Fruit fly (Drosophila melanogaster) whole organism, prepupa: ENCODE measurements around the gene Rbf2.

Source experiments
- Blimp-1 ChIP-seq: fragments of 200-800 bp; sonication (Bioruptor generic); optimal IDR thresholded peaks from 3 replicates; lab custom pipeline; 2017; ENCODE audit warnings: missing biosample characterization, missing genetic modification characterization, mild to moderate bottlenecking, moderate library complexity, missing genetic modification reagents
- CG15336 ChIP-seq: fragments of 200-800 bp; sonication (Bioruptor generic); IDR thresholded peaks from 2 replicates; pipeline ENCODE4 v1.3.6; 2022; ENCODE audit warnings: missing biosample characterization, missing genetic modification characterization
- CG1621 ChIP-seq: fragments of 200-800 bp; sonication (Bioruptor generic); optimal IDR thresholded peaks from 3 replicates; lab custom pipeline; 2018; ENCODE audit warnings: missing biosample characterization, mild to moderate bottlenecking, missing genetic modification characterization
- CG7368 ChIP-seq: fragments of 200-800 bp; sonication (Bioruptor generic); optimal IDR thresholded peaks from 3 replicates; lab custom pipeline; 2016; ENCODE audit warnings: missing biosample characterization, missing genetic modification characterization
- Eip78C ChIP-seq: fragments of 200-800 bp; sonication (Bioruptor generic); peaks from one replicate; lab custom pipeline; 2016; ENCODE audit warnings: missing biosample characterization, missing genetic modification characterization
- Hr39 ChIP-seq: fragments of 200-800 bp; sonication (Bioruptor generic); optimal IDR thresholded peaks from 2 replicates; lab custom pipeline; 2016; ENCODE audit warnings: missing biosample characterization, missing genetic modification characterization
- Lpt ChIP-seq: fragments of 200-800 bp; sonication (Bioruptor generic); optimal IDR thresholded peaks from 3 replicates; lab custom pipeline; 2016; ENCODE audit warnings: missing biosample characterization, missing genetic modification characterization
- Sox102F ChIP-seq: fragments of 200-800 bp; sonication (Bioruptor generic); optimal IDR thresholded peaks from 2 replicates; lab custom pipeline; 2016; ENCODE audit warnings: missing biosample characterization, mild to moderate bottlenecking, missing genetic modification characterization
- Sox15 ChIP-seq: fragments of 200-800 bp; sonication (Bioruptor generic); optimal IDR thresholded peaks from 3 replicates; lab custom pipeline; 2016; ENCODE audit warnings: missing biosample characterization, missing genetic modification characterization
- achi ChIP-seq: fragments of 200-800 bp; sonication (Bioruptor generic); optimal IDR thresholded peaks from 3 replicates; lab custom pipeline; 2016; ENCODE audit warnings: missing biosample characterization, missing genetic modification characterization
- fd59A ChIP-seq: fragments of 200-800 bp; sonication (Bioruptor generic); optimal IDR thresholded peaks from 2 replicates; lab custom pipeline; 2017; ENCODE audit warnings: missing biosample characterization, mild to moderate bottlenecking, missing genetic modification characterization, missing genetic modification reagents

DNA sequence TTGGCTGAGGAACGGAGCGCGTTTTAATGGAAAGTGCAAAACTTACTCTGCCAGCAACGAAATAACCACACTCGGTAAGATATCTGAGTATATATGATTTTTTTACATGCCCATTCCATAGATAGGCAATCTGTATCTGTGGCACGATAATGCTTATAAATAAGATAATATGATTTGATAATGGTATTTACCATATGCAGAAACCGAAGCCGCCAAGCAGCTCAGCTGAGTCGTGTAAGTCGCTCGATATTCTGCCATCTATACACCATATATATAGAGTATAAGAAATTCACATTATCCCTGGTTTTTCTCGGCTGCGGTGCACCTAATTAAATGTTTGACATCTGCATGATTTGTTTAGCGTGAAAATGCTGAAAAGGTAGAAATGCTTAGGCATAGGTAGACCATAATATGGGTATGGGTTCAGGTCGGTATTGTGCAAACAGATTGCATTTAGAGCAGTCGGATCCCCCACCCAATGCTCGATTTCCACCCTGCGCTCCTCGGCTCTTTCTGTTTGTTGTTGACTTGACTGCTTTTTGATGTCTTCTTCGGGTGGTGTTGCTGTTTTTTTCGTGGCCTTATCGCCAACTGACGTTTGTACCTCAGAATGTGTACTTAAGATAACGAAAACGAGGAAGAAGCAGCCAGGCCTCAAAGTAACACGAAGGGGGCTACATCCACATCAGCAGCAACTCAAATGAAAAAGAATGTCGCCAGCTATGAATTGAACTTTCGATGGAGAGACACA is 41.7 kb downstream of the Rbf2 start:
- TF ChIP-seq Blimp-1 (GFP tag; lab: Kevin White, UChicago), result no peak
- no peak for TF ChIP-seq Sox102F (GFP tag; lab: Kevin White, UChicago)
- no peak for TF ChIP-seq achi (GFP tag; lab: Kevin White, UChicago)
- TF ChIP-seq Sox15 (GFP tag; lab: Kevin White, UChicago), result no peak
- TF ChIP-seq Hr39, result no peak
- TF ChIP-seq CG15336 (GFP tag; lab: Robert Waterston, UW), result no peak
- TF ChIP-seq Lpt (GFP tag; lab: Kevin White, UChicago), result no peak
- peak; percentile 7 for TF ChIP-seq Eip78C (GFP tag; lab: Kevin White, UChicago)
- TF ChIP-seq CG7368, result no peak
- no peak for TF ChIP-seq fd59A (GFP tag; lab: Kevin White, UChicago)
- no peak for TF ChIP-seq CG1621
